Worm (Caenorhabditis elegans) whole organism, L1 larva: ENCODE data around the gene srlf-15.

Experiments
- egl-27 ChIP-seq, 2 experiments: fragments of 150-350 bp in 1 of 2; sonication (generic microtip); optimal IDR thresholded peaks; 3 replicates each; lab custom pipeline; 2017 to 2018; ENCODE audit warnings: missing biosample characterization in 2 of 2, missing genetic modification characterization in 2 of 2, missing genetic modification reagents in 2 of 2
- lin-13 ChIP-seq: fragments of 150-350 bp; optimal IDR thresholded peaks from 2 replicates; lab custom pipeline; 2014; ENCODE audit warnings: missing biosample characterization, missing genetic modification reagents, missing genetic modification characterization
- lin-14 ChIP-seq: fragments of 200-800 bp; sonication (Bioruptor generic); optimal IDR thresholded peaks from 2 replicates; lab custom pipeline; 2018; ENCODE audit warnings: mild to moderate bottlenecking, missing genetic modification characterization, moderate library complexity, missing compliant biosample characterization
- mep-1 ChIP-seq: fragments of 150-350 bp; optimal IDR thresholded peaks from 2 replicates; lab custom pipeline; 2014; ENCODE audit warnings: missing biosample characterization, missing genetic modification characterization
- nhr-19 ChIP-seq: fragments of 200-800 bp; sonication (Bioruptor generic); conservative IDR thresholded peaks from 2 replicates; pipeline ENCODE4 v1.3.6; 2022; ENCODE audit warnings: missing genetic modification characterization, missing compliant biosample characterization
- nhr-28 ChIP-seq: fragments of 150-350 bp; optimal IDR thresholded peaks from 2 replicates; lab custom pipeline; 2014; ENCODE audit warnings: missing biosample characterization, missing genetic modification characterization
- nhr-76 ChIP-seq: sonication (generic microtip); optimal IDR thresholded peaks from 2 replicates; lab custom pipeline; 2017; ENCODE audit warnings: missing biosample characterization, missing genetic modification characterization
- nhr-84 ChIP-seq: sonication (generic microtip); optimal IDR thresholded peaks from 2 replicates; lab custom pipeline; 2017; ENCODE audit warnings: missing biosample characterization, missing genetic modification characterization
- snpc-4 ChIP-seq: fragments of 150-350 bp; optimal IDR thresholded peaks from 2 replicates; lab custom pipeline; 2014; ENCODE audit warnings: missing biosample characterization, missing genetic modification characterization
- ztf-11 ChIP-seq, 2 experiments: sonication (generic microtip); optimal IDR thresholded peaks; 2 replicates each; lab custom pipeline; 2016 to 2017; ENCODE audit warnings: missing genetic modification characterization in 2 of 2, missing biosample characterization in 1 of 2, missing compliant biosample characterization in 1 of 2

ce11 chrII:11030297-11030696 is 5.6 kb upstream of the srlf-15 start, which contains the start of gene nlp-18:
- TF ChIP-seq snpc-4 (no peak), lin-14 (GFP tag; lab: Kevin White, UChicago) (no peak), lin-13 (no peak), nhr-76 (tag; lab: Kevin White, UChicago) (no peak), egl-27 (tag; optimal IDR thresholded peaks at IDR 0.05; lab: Kevin White, UChicago) (no peak), mep-1 (tag; lab: Kevin White, UChicago) (no peak), ztf-11 (tag; optimal IDR thresholded peaks at IDR 0.05; lab: Kevin White, UChicago) (no peak), nhr-28 (tag; lab: Kevin White, UChicago) (no peak), nhr-19 (no peak), nhr-84 (tag; lab: Kevin White, UChicago) (no peak)
